Fruit fly (Drosophila melanogaster): Measurements from ENCODE around the gene CG3436.

Gene CG3436

DNA sequence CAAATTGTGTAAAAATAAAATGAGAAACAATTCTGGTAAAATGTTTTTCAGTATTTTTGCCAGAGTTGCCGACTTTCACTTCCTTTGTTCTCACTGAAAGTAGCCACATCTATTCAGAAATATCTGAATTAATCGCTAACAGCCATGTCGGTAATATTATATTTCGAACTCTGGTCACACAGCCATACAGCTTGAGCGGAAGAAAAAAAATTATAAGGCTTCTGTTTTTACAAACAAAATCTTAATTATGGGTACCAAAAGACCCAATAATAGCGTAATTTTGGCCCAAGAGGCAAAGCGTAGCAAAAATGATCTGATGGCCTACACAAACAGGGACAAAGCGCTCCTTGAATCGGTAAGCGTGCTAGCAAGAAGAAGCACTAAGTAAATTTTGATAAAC lies at the start of gene CG3436:
Gene CG3436, plus strand, starts transcription at position 36 of the 400 bp plus-strand sequence.
- TF ChIP-seq CG6813 (GFP tag; optimal IDR thresholded peaks at IDR 0.05) (no peak), HHEX (GFP tag; optimal IDR thresholded peaks at IDR 0.05) (no peak), CG4617 (GFP tag; optimal IDR thresholded peaks at IDR 0.05; ENCODE audit: borderline replicate concordance) (peak; percentile 96), pb (GFP tag; optimal IDR thresholded peaks at IDR 0.05) (no peak), cwo (GFP tag; optimal IDR thresholded peaks at IDR 0.05) (no peak), GATAe (GFP tag; conservative IDR thresholded peaks at IDR 0.05) (no peak), CG9609 (GFP tag; optimal IDR thresholded peaks at IDR 0.05) (no peak), aop (GFP tag; IDR thresholded peaks at IDR 0.05) (no peak), row (GFP tag; IDR thresholded peaks at IDR 0.05) (no peak), nerfin-2 (GFP tag; IDR thresholded peaks at IDR 0.05; ENCODE audit: partially characterized antibody) (no peak), trem (tag; optimal IDR thresholded peaks at IDR 0.05) (peak; percentile 59), CG12769 (tag; optimal IDR thresholded peaks at IDR 0.05) (no peak), Xbp1 (GFP tag; optimal IDR thresholded peaks at IDR 0.05) (no peak), Dll (GFP tag; IDR thresholded peaks at IDR 0.05; ENCODE audit: partially characterized antibody) (no peak), CG14050 (GFP tag; IDR thresholded peaks at IDR 0.05) (no peak), Lpt (GFP tag; optimal IDR thresholded peaks at IDR 0.05) (no peak), sd (tag; optimal IDR thresholded peaks at IDR 0.05) (peak; percentile 49), Myb (GFP tag; optimal IDR thresholded peaks at IDR 0.05) (peak; percentile 48), CG30403 (GFP tag; optimal IDR thresholded peaks at IDR 0.05) (no peak), eyg (GFP tag; optimal IDR thresholded peaks at IDR 0.05) (no peak), CG17361 (GFP tag; IDR thresholded peaks at IDR 0.05) (no peak), sqz (GFP tag; optimal IDR thresholded peaks at IDR 0.05) (peak; percentile 70), CG14667 (GFP tag; IDR thresholded peaks at IDR 0.05) (no peak), CG13296 (GFP tag; optimal IDR thresholded peaks at IDR 0.05) (peak; percentile 20), CG1529 (GFP tag; optimal IDR thresholded peaks at IDR 0.05) (no peak), lola (GFP tag; optimal IDR thresholded peaks at IDR 0.05) (no peak), CG9817 (tag; optimal IDR thresholded peaks at IDR 0.05) (peak; percentile 17), CG17829 (tag; optimal IDR thresholded peaks at IDR 0.05) (peak; percentile 15), Doc3 (GFP tag; IDR thresholded peaks at IDR 0.05; ENCODE audit: partially characterized antibody) (no peak), CG5180 (GFP tag; optimal IDR thresholded peaks at IDR 0.05) (no peak), Tbp (GFP tag; optimal IDR thresholded peaks at IDR 0.05) (no peak), chm (GFP tag; IDR thresholded peaks at IDR 0.05) (no peak), br (optimal IDR thresholded peaks at IDR 0.05) (no peak), CG11093 (GFP tag; IDR thresholded peaks at IDR 0.05) (no peak), cg (GFP tag; optimal IDR thresholded peaks at IDR 0.05) (no peak), CG4424 (GFP tag; optimal IDR thresholded peaks at IDR 0.05) (no peak), Med (GFP tag) (peak; percentile 82), CG2712 (tag; optimal IDR thresholded peaks at IDR 0.05) (peak; percentile 41), CG33213 (GFP tag; optimal IDR thresholded peaks at IDR 0.05) (no peak), bowl (GFP tag; IDR thresholded peaks at IDR 0.05) (no peak), CG6683 (GFP tag; optimal IDR thresholded peaks at IDR 0.05) (no peak), az2 (GFP tag; optimal IDR thresholded peaks at IDR 0.05) (no peak), nom (GFP tag; optimal IDR thresholded peaks at IDR 0.05) (peak; percentile 5), stc (GFP tag; IDR thresholded peaks at IDR 0.05) (no peak), CTCF (GFP tag; optimal IDR thresholded peaks at IDR 0.05) (no peak), insv (GFP tag; optimal IDR thresholded peaks at IDR 0.05) (peak in 1 of 2 experiments; percentile 4), NFAT (GFP tag; IDR thresholded peaks at IDR 0.05) (no peak), maf-S (GFP tag; optimal IDR thresholded peaks at IDR 0.05) (no peak), CHES-1-like (GFP tag; optimal IDR thresholded peaks at IDR 0.05) (peak; percentile 40), CG7963 (GFP tag; IDR thresholded peaks at IDR 0.05; ENCODE audit: partially characterized antibody) (no peak), CG7987 (GFP tag; optimal IDR thresholded peaks at IDR 0.05) (peak; percentile 24), zf30C (GFP tag; optimal IDR thresholded peaks at IDR 0.05) (no peak)

Measured in whole organism, embryonic.